Worm (Caenorhabditis elegans) whole organism, late embryonic: ENCODE measurements around the gene npp-15.

Experiments used
- T23F11.4 ChIP-seq: fragments of 200-800 bp; sonication (Bioruptor generic); optimal IDR thresholded peaks from 2 replicates; lab custom pipeline; 2018; ENCODE audit warnings: mild to moderate bottlenecking, missing genetic modification characterization, missing compliant biosample characterization
- ama-1 ChIP-seq: fragments of 150-350 bp; optimal IDR thresholded peaks from 2 replicates; lab custom pipeline; 2014
- ceh-19 ChIP-seq: fragments of 200-800 bp; sonication (Bioruptor generic); optimal IDR thresholded peaks from 2 replicates; lab custom pipeline; 2018; ENCODE audit warnings: mild to moderate bottlenecking, missing genetic modification characterization, missing compliant biosample characterization
- ceh-2 ChIP-seq: sonication (generic microtip); optimal IDR thresholded peaks from 2 replicates; lab custom pipeline; 2016; ENCODE audit warnings: missing genotype, missing genetic modification characterization, missing compliant biosample characterization
- ceh-22 ChIP-seq: sonication (generic microtip); optimal IDR thresholded peaks from 2 replicates; lab custom pipeline; 2017; ENCODE audit warnings: missing biosample characterization, missing genetic modification characterization
- ceh-24 ChIP-seq: sonication (generic microtip); optimal IDR thresholded peaks from 2 replicates; lab custom pipeline; 2016; ENCODE audit warnings: mild to moderate bottlenecking, missing genetic modification characterization, missing compliant biosample characterization
- ceh-34 ChIP-seq: sonication (generic microtip); optimal IDR thresholded peaks from 2 replicates; lab custom pipeline; 2016; ENCODE audit warnings: mild to moderate bottlenecking, missing genetic modification characterization, missing compliant biosample characterization
- ceh-45 ChIP-seq: fragments of 200-800 bp; sonication (Bioruptor generic); IDR thresholded peaks from 2 replicates; pipeline ENCODE4 v1.3.6; 2022; ENCODE audit warnings: missing genetic modification reagents, missing genetic modification characterization, missing compliant biosample characterization
- ceh-48 ChIP-seq: sonication (generic microtip); optimal IDR thresholded peaks from 2 replicates; lab custom pipeline; 2016; ENCODE audit warnings: missing genetic modification characterization, inconsistent platforms, missing compliant biosample characterization
- ceh-6 ChIP-seq: fragments of 200-800 bp; sonication (Bioruptor generic); optimal IDR thresholded peaks from 2 replicates; lab custom pipeline; 2018; ENCODE audit warnings: mild to moderate bottlenecking, missing genetic modification characterization, missing compliant biosample characterization
- dmd-4 ChIP-seq: sonication (generic microtip); optimal IDR thresholded peaks from 2 replicates; lab custom pipeline; 2016; ENCODE audit warnings: borderline replicate concordance, missing genetic modification characterization, missing compliant biosample characterization
- fax-1 ChIP-seq: sonication (generic microtip); optimal IDR thresholded peaks from 2 replicates; lab custom pipeline; 2016; ENCODE audit warnings: missing genotype, missing genetic modification characterization, missing compliant biosample characterization
- fkh-10 ChIP-seq: fragments of 150-350 bp; optimal IDR thresholded peaks from 2 replicates; lab custom pipeline; 2014; ENCODE audit warnings: missing biosample characterization, missing genetic modification reagents, missing genetic modification characterization
- gmeb-2 ChIP-seq: sonication (generic microtip); optimal IDR thresholded peaks from 2 replicates; lab custom pipeline; 2016; ENCODE audit warnings: missing genetic modification characterization, inconsistent platforms, missing compliant biosample characterization
- hlh-30 ChIP-seq: sonication (generic microtip); optimal IDR thresholded peaks from 2 replicates; lab custom pipeline; 2017; ENCODE audit warnings: antibody characterized with exemption, missing genetic modification characterization, missing compliant biosample characterization; ENCODE audit not compliant: insufficient read depth
- hlh-6 ChIP-seq: sonication (generic microtip); optimal IDR thresholded peaks from 2 replicates; lab custom pipeline; 2016; ENCODE audit warnings: missing genotype, missing genetic modification characterization, missing compliant biosample characterization
- lim-6 ChIP-seq: sonication (generic microtip); optimal IDR thresholded peaks from 2 replicates; lab custom pipeline; 2016; ENCODE audit warnings: missing genetic modification characterization, missing compliant biosample characterization
- lin-11 ChIP-seq: fragments of 200-800 bp; sonication (Bioruptor generic); optimal IDR thresholded peaks from 2 replicates; lab custom pipeline; 2018; ENCODE audit warnings: mild to moderate bottlenecking, missing genetic modification characterization, missing compliant biosample characterization
- pax-1 ChIP-seq: fragments of 150-350 bp; optimal IDR thresholded peaks from 2 replicates; lab custom pipeline; 2014; ENCODE audit warnings: missing biosample characterization, missing genetic modification characterization
- pha-4 ChIP-seq: fragments of 150-350 bp; optimal IDR thresholded peaks from 2 replicates; lab custom pipeline; 2018; ENCODE audit warnings: missing biosample characterization, missing genetic modification reagents, missing genetic modification characterization
- pqm-1 ChIP-seq: sonication (generic microtip); optimal IDR thresholded peaks from 2 replicates; lab custom pipeline; 2016; ENCODE audit warnings: missing genetic modification characterization, missing compliant biosample characterization
- pros-1 ChIP-seq: fragments of 150-350 bp; optimal IDR thresholded peaks from 2 replicates; lab custom pipeline; 2014; ENCODE audit warnings: missing biosample characterization, missing genetic modification reagents, missing genetic modification characterization
- sox-4 ChIP-seq: sonication (generic microtip); optimal IDR thresholded peaks from 2 replicates; lab custom pipeline; 2017; ENCODE audit warnings: mild to moderate bottlenecking, missing genetic modification characterization, inconsistent platforms, missing compliant biosample characterization
- unc-3 ChIP-seq, 2 experiments: fragments of 200-800 bp in 1 of 2; sonication (Bioruptor generic) in 1 of 2; sonication (generic microtip) in 1 of 2; conservative IDR thresholded peaks in 1 of 2; optimal IDR thresholded peaks in 1 of 2; 2 replicates each; pipeline versions ENCODE4 v1.3.6 to Lab custom; 2016 to 2022; ENCODE audit warnings: missing compliant biosample characterization in 2 of 2, missing genetic modification characterization in 2 of 2, missing genetic modification reagents in 1 of 2
- unc-55 ChIP-seq: sonication (generic microtip); optimal IDR thresholded peaks from 2 replicates; lab custom pipeline; 2017; ENCODE audit warnings: missing biosample characterization, missing genetic modification reagents, missing genetic modification characterization
- unc-86 ChIP-seq: sonication (generic microtip); optimal IDR thresholded peaks from 2 replicates; lab custom pipeline; 2016; ENCODE audit warnings: missing genetic modification characterization, missing compliant biosample characterization
- ztf-16 ChIP-seq: sonication (generic microtip); optimal IDR thresholded peaks from 2 replicates; lab custom pipeline; 2017; ENCODE audit warnings: missing genetic modification characterization, missing compliant biosample characterization

npp-15 gene

ce11 chrIII:7903427-7903826 lies 25.4 kb upstream of the npp-15 start:
- no peak for TF ChIP-seq fax-1 (tag; lab: Kevin White, UChicago)

DNA sequence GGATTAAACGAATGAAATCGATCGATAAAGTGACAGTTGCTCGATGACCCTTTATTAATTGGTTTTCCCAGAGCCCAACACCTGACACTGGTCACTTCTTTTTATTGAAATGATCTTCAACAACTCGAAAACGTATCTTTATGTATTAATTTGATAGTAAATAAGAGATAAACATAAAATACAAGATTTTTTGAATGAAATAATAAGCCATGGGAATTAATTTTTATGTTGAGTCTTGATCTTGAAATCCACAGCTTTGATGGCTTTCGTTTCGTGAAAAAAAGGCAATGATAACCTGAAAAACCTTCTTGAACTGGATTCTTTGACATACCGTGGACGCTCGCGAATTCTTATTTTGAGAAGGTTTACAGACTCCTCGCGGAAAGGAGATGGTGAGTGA lies 21.3 kb upstream of the npp-15 start, which contains the start of gene pcp-5:
Gene pcp-5, minus strand, starts transcription at position 101 of the 400 bp plus-strand sequence.
- TF ChIP-seq sox-4 (tag; lab: Kevin White, UChicago) (no peak), pqm-1 (tag; lab: Kevin White, UChicago) (no peak), gmeb-2 (tag; lab: Kevin White, UChicago) (no peak), unc-86 (tag; lab: Kevin White, UChicago) (no peak), unc-55 (peak; percentile 6)

DNA sequence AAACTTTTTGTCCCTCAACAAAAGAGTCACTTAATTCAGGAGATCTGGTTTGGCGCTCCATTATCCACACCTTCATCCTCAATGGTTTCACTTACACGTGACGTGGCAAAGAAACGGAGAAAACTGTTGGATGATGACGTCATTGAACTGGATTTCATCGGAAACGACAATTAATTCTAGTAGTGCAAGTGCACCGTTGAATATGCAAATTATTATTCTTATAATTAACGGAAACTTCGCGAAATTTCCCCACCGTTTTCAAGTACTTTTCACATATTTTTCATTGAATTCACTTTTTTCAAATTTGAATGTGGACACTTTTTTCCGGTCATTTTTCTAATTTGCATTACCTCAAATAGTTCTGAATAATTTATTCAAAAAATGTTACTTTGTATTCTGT lies 19.6 kb upstream of the npp-15 start, which contains the start of gene ZK688.1:
Gene ZK688.1, plus strand, starts transcription at position 301 of the 400 bp plus-strand sequence.
- TF ChIP-seq ama-1 (lab: Kevin White, UChicago): no peak
- TF ChIP-seq pros-1 (tag; lab: Kevin White, UChicago): no peak
- TF ChIP-seq ceh-24 (tag; lab: Kevin White, UChicago): no peak
- TF ChIP-seq ceh-6 (GFP tag; lab: Kevin White, UChicago): no peak
- TF ChIP-seq ceh-45: no peak
- no peak for TF ChIP-seq ceh-34 (tag; lab: Kevin White, UChicago)
- TF ChIP-seq ztf-16 (tag; lab: Kevin White, UChicago): no peak
- TF ChIP-seq ceh-2 (tag; lab: Kevin White, UChicago): no peak
- no peak for TF ChIP-seq pqm-1 (tag; lab: Kevin White, UChicago)

- TF ChIP-seq hlh-30 (tag; lab: Kevin White, UChicago): peak; percentile 81
- TF ChIP-seq hlh-6 (tag; lab: Kevin White, UChicago): no peak
These were observed 17.2 kb upstream of the npp-15 start, which contains the start of gene ZK688.7 for ce11 chrIII:7911621-7912020. ZK688.7 (minus strand) TSS chrIII:7911634.

DNA sequence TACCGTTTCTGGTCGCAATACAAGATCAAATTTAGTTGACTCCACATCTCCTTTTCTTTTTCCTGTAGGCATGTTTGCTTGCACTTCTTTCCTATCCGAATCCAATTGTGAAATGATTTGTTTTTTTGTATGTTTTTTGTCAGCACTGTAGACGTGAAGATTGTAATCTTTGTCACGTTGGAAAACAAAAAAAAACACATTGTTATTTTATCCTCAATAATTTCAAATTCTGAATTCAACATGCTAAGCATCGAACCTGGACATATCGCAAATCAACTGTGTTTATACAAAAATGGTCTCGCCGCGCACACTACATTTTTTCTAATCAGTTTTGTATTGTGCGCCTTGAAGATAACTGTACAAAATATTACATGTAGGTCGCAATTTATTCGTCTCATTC lies 15.4 kb upstream of the npp-15 start, which contains the start of gene ZK688.12:
Gene ZK688.12, minus strand, starts transcription at position 101 of the 400 bp plus-strand sequence.
- no peak for TF ChIP-seq ceh-48 (tag; lab: Kevin White, UChicago)
- TF ChIP-seq hlh-6 (tag; lab: Kevin White, UChicago): no peak
- TF ChIP-seq fkh-10 (GFP tag; lab: Kevin White, UChicago): no peak
- no peak for TF ChIP-seq T23F11.4 (GFP tag; lab: Kevin White, UChicago)
- TF ChIP-seq lim-6 (tag; lab: Kevin White, UChicago): no peak
- TF ChIP-seq ceh-2 (tag; lab: Kevin White, UChicago): no peak
- no peak for TF ChIP-seq unc-3 (GFP tag; conservative IDR thresholded peaks at IDR 0.05; lab: Robert Waterston, UW)
- no peak for TF ChIP-seq unc-3 (tag; optimal IDR thresholded peaks at IDR 0.05; lab: Kevin White, UChicago)
- TF ChIP-seq ceh-22 (tag; lab: Kevin White, UChicago): no peak
- no peak for TF ChIP-seq ceh-19 (GFP tag; lab: Kevin White, UChicago)

DNA sequence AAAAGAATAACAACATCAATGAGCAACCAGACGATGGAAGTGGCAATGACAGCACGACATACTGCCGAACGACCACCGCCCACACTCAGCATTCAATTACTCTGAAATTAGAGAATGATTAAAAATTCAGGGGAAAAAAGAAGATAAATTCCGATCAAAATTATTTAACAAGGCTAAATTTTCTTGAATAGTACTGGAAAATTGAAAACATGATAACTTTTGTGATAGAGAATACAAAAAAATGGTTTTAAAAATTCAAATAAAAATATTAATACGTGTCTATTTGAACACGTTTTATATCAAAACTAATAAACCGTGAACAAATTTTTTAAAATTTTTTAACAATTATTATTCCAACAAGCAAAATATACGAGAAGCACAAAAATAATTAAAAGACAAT lies 11.2 kb upstream of the npp-15 start, which contains the start of gene gly-3:
Gene gly-3, minus strand, starts transcription at position 101 of the 400 bp plus-strand sequence.
- TF ChIP-seq lin-11 (tag; lab: Kevin White, UChicago): no peak
- TF ChIP-seq pax-1 (tag; lab: Kevin White, UChicago): no peak
- TF ChIP-seq lim-6 (tag; lab: Kevin White, UChicago): no peak
- TF ChIP-seq unc-3 (GFP tag; conservative IDR thresholded peaks at IDR 0.05; lab: Robert Waterston, UW): no peak
- TF ChIP-seq unc-3 (tag; optimal IDR thresholded peaks at IDR 0.05; lab: Kevin White, UChicago): no peak
- no peak for TF ChIP-seq dmd-4 (tag; lab: Kevin White, UChicago)
- no peak for TF ChIP-seq pha-4 (tag; lab: Kevin White, UChicago)

DNA sequence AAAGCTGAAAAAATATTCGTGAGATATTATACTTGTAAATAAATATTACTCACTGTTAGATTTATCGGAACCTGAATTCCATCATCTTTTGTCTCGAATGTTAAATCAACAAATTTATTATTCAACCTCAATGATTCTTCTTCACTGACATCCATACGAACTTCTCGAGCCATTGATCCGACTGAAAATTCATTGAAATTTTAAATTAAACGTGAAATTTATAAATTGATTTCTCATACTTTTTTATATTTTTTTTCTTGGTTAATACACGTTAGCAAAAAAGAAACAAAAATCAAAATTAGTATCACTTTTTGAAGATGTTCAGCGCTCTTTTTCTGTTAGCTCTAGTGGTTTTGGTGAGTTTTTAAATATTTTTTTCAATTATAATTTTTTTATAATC lies 9.0 kb upstream of the npp-15 start, which contains the start of gene C29E4.14:
Gene C29E4.14, plus strand, starts transcription at position 301 of the 400 bp plus-strand sequence.
- TF ChIP-seq ceh-24 (tag; lab: Kevin White, UChicago): no peak
